Worm (Caenorhabditis elegans) whole organism, young adult: ENCODE results near the gene B0035.3.

Source experiments
- D2030.7 ChIP-seq: fragments of 200-800 bp; sonication (Bioruptor generic); IDR thresholded peaks from 2 replicates; pipeline ENCODE4 v1.3.6; 2022; ENCODE audit warnings: missing genetic modification reagents, missing genetic modification characterization, missing compliant biosample characterization
- F23B12.7 ChIP-seq: sonication (generic microtip); optimal IDR thresholded peaks from 2 replicates; lab custom pipeline; 2017; ENCODE audit warnings: missing genetic modification characterization, mild to moderate bottlenecking, missing compliant biosample characterization, antibody characterized with exemption, moderate library complexity; ENCODE audit not compliant: insufficient read depth
- F39B2.1 ChIP-seq: fragments of 200-800 bp; sonication (Bioruptor generic); IDR thresholded peaks from 2 replicates; pipeline ENCODE4 v1.3.6; 2022; ENCODE audit warnings: missing genetic modification reagents, missing genetic modification characterization, missing compliant biosample characterization
- T07F8.4 ChIP-seq: sonication (generic microtip); optimal IDR thresholded peaks from 2 replicates; lab custom pipeline; 2016; ENCODE audit warnings: mild to moderate bottlenecking, missing genetic modification characterization, moderate library complexity, missing compliant biosample characterization
- Y53G8AR.9 ChIP-seq: fragments of 200-800 bp; sonication (Bioruptor generic); conservative IDR thresholded peaks from 2 replicates; pipeline ENCODE4 v1.3.6; 2022; ENCODE audit warnings: missing genetic modification reagents, missing genetic modification characterization, missing compliant biosample characterization
- Y79H2A.3 ChIP-seq: fragments of 200-800 bp; sonication (Bioruptor generic); conservative IDR thresholded peaks from 2 replicates; pipeline ENCODE4 v1.3.6; 2022; ENCODE audit warnings: missing genetic modification reagents, missing genetic modification characterization, missing compliant biosample characterization
- Y95B8A.8 ChIP-seq: fragments of 200-800 bp; sonication (Bioruptor generic); IDR thresholded peaks from 2 replicates; pipeline ENCODE4 v1.3.6; 2022; ENCODE audit warnings: missing genetic modification reagents, missing genetic modification characterization, missing compliant biosample characterization
- akir-1 ChIP-seq: fragments of 200-800 bp; sonication (Bioruptor generic); optimal IDR thresholded peaks from 2 replicates; lab custom pipeline; 2018; ENCODE audit warnings: mild to moderate bottlenecking, missing genetic modification characterization, moderate library complexity, missing compliant biosample characterization
- aptf-2 ChIP-seq: fragments of 200-800 bp; sonication (Bioruptor generic); conservative IDR thresholded peaks from 2 replicates; pipeline ENCODE4 v1.3.6; 2022; ENCODE audit warnings: missing genetic modification reagents, missing genetic modification characterization, missing compliant biosample characterization
- aptf-3 ChIP-seq: fragments of 200-800 bp; sonication (Bioruptor generic); IDR thresholded peaks from 2 replicates; pipeline ENCODE4 v1.3.6; 2022; ENCODE audit warnings: missing genetic modification characterization, missing compliant biosample characterization
- atf-7 ChIP-seq: sonication (generic microtip); optimal IDR thresholded peaks from 2 replicates; lab custom pipeline; 2017; ENCODE audit warnings: mild to moderate bottlenecking, missing genetic modification characterization, missing compliant biosample characterization
- attf-6 ChIP-seq: fragments of 200-800 bp; sonication (Bioruptor generic); IDR thresholded peaks from 2 replicates; pipeline ENCODE4 v1.3.6; 2022; ENCODE audit warnings: missing genetic modification reagents, missing genetic modification characterization, missing compliant biosample characterization
- bed-1 ChIP-seq: fragments of 200-800 bp; sonication (Bioruptor generic); IDR thresholded peaks from 2 replicates; pipeline ENCODE4 v1.3.6; 2022; ENCODE audit warnings: missing genetic modification reagents, missing genetic modification characterization, missing compliant biosample characterization
- bed-2 ChIP-seq: fragments of 200-800 bp; sonication (Bioruptor generic); IDR thresholded peaks from 2 replicates; pipeline ENCODE4 v1.3.6; 2022; ENCODE audit warnings: missing genetic modification reagents, missing genetic modification characterization, missing compliant biosample characterization
- cebp-1 ChIP-seq, 2 experiments: fragments of 200-800 bp in 1 of 2; sonication (Bioruptor generic) in 1 of 2; sonication (generic microtip) in 1 of 2; IDR thresholded peaks in 1 of 2; optimal IDR thresholded peaks in 1 of 2; 2 replicates each; pipeline versions ENCODE4 v1.3.6 to Lab custom; 2017 to 2022; ENCODE audit warnings: missing compliant biosample characterization in 2 of 2, missing genetic modification characterization in 2 of 2, mild to moderate bottlenecking in 1 of 2, missing genetic modification reagents in 1 of 2, moderate library complexity in 1 of 2
- cebp-2 ChIP-seq: fragments of 200-800 bp; sonication (Bioruptor generic); IDR thresholded peaks from 2 replicates; pipeline ENCODE4 v1.3.6; 2022; ENCODE audit warnings: missing genetic modification characterization, missing compliant biosample characterization
- ceh-27 ChIP-seq: fragments of 200-800 bp; sonication (Bioruptor generic); optimal IDR thresholded peaks from 2 replicates; lab custom pipeline; 2018; ENCODE audit warnings: mild to moderate bottlenecking, missing genetic modification characterization, moderate library complexity, missing compliant biosample characterization
- ceh-58 ChIP-seq: fragments of 200-800 bp; sonication (Bioruptor generic); IDR thresholded peaks from 2 replicates; pipeline ENCODE4 v1.3.6; 2022; ENCODE audit warnings: missing genetic modification characterization, missing compliant biosample characterization
- ceh-79 ChIP-seq: sonication (generic microtip); optimal IDR thresholded peaks from 2 replicates; lab custom pipeline; 2017; ENCODE audit warnings: mild to moderate bottlenecking, missing genetic modification characterization, missing compliant biosample characterization
- chd-7 ChIP-seq: sonication (generic microtip); optimal IDR thresholded peaks from 2 replicates; lab custom pipeline; 2016; ENCODE audit warnings: mild to moderate bottlenecking, missing genetic modification characterization, moderate library complexity, missing compliant biosample characterization
- dox-1 ChIP-seq: fragments of 200-800 bp; sonication (Bioruptor generic); IDR thresholded peaks from 2 replicates; pipeline ENCODE4 v1.3.6; 2022; ENCODE audit warnings: missing genetic modification reagents, missing genetic modification characterization, missing compliant biosample characterization
- dpff-1 ChIP-seq: sonication (generic microtip); optimal IDR thresholded peaks from 2 replicates; lab custom pipeline; 2017; ENCODE audit warnings: mild to moderate bottlenecking, missing genetic modification characterization, missing compliant biosample characterization
- dpl-1 ChIP-seq: fragments of 150-350 bp; optimal IDR thresholded peaks from 2 replicates; lab custom pipeline; 2014; ENCODE audit warnings: missing biosample characterization, missing genetic modification reagents, missing genetic modification characterization
- egl-18 ChIP-seq: fragments of 200-800 bp; sonication (Bioruptor generic); IDR thresholded peaks from 2 replicates; pipeline ENCODE4 v1.3.6; 2022; ENCODE audit warnings: missing genetic modification reagents, missing genetic modification characterization, missing compliant biosample characterization
- egrh-3 ChIP-seq: fragments of 200-800 bp; sonication (Bioruptor generic); IDR thresholded peaks from 2 replicates; pipeline ENCODE4 v1.3.6; 2022; ENCODE audit warnings: missing genetic modification reagents, missing genetic modification characterization, missing compliant biosample characterization
- ekl-4 ChIP-seq: fragments of 200-800 bp; sonication (Bioruptor generic); IDR thresholded peaks from 2 replicates; pipeline ENCODE4 v1.3.6; 2022; ENCODE audit warnings: missing genetic modification reagents, missing genetic modification characterization, missing compliant biosample characterization
- gei-17 ChIP-seq: fragments of 200-800 bp; sonication (Bioruptor generic); optimal IDR thresholded peaks from 2 replicates; lab custom pipeline; 2018; ENCODE audit warnings: mild to moderate bottlenecking, missing genetic modification characterization, missing compliant biosample characterization
- hmg-20 ChIP-seq: fragments of 200-800 bp; sonication (Bioruptor generic); IDR thresholded peaks from 2 replicates; pipeline ENCODE4 v1.3.6; 2022; ENCODE audit warnings: missing genetic modification reagents, missing genetic modification characterization, missing compliant biosample characterization
- lin-35 ChIP-seq, 3 experiments: fragments of 150-350 bp in 2 of 3; sonication (generic microtip) in 1 of 3; optimal IDR thresholded peaks; 2 replicates each; lab custom pipeline; 2014 to 2018; ENCODE audit warnings: missing biosample characterization in 3 of 3, missing genetic modification characterization in 3 of 3, missing genetic modification reagents in 3 of 3
- lin-40 ChIP-seq: sonication (generic microtip); optimal IDR thresholded peaks from 2 replicates; lab custom pipeline; 2016; ENCODE audit warnings: missing genetic modification characterization, mild to moderate bottlenecking, missing compliant biosample characterization, missing genotype, missing genetic modification reagents
- lin-54 ChIP-seq: fragments of 200-800 bp; sonication (Bioruptor generic); optimal IDR thresholded peaks from 2 replicates; lab custom pipeline; 2018; ENCODE audit warnings: mild to moderate bottlenecking, missing genetic modification characterization, missing compliant biosample characterization
- lsl-1 ChIP-seq: fragments of 200-800 bp; sonication (Bioruptor generic); optimal IDR thresholded peaks from 2 replicates; lab custom pipeline; 2018; ENCODE audit warnings: mild to moderate bottlenecking, missing genetic modification characterization, moderate library complexity, missing compliant biosample characterization
- lsy-27 ChIP-seq: sonication (generic microtip); optimal IDR thresholded peaks from 2 replicates; lab custom pipeline; 2017; ENCODE audit warnings: missing genetic modification characterization, mild to moderate bottlenecking, missing compliant biosample characterization, antibody characterized with exemption, missing genotype, borderline replicate concordance; ENCODE audit not compliant: insufficient read depth
- mxl-1 ChIP-seq: sonication (generic microtip); optimal IDR thresholded peaks from 2 replicates; lab custom pipeline; 2016; ENCODE audit warnings: missing genetic modification characterization, missing compliant biosample characterization
- nhr-179 ChIP-seq: sonication (generic microtip); optimal IDR thresholded peaks from 2 replicates; lab custom pipeline; 2016; ENCODE audit warnings: mild to moderate bottlenecking, missing genetic modification characterization, missing compliant biosample characterization
- nhr-90 ChIP-seq: sonication (generic microtip); optimal IDR thresholded peaks from 2 replicates; lab custom pipeline; 2016; ENCODE audit warnings: missing genotype, mild to moderate bottlenecking, missing genetic modification characterization, missing compliant biosample characterization
- rec-8 ChIP-seq, 2 experiments: sonication (generic microtip); optimal IDR thresholded peaks; 2 replicates each; lab custom pipeline; 2016; ENCODE audit warnings: mild to moderate bottlenecking in 2 of 2, missing genetic modification characterization in 2 of 2, missing genetic modification reagents in 2 of 2, missing genotype in 2 of 2, missing biosample characterization in 1 of 2, missing compliant biosample characterization in 1 of 2, moderate library complexity in 1 of 2
- repo-1 ChIP-seq: sonication (generic microtip); optimal IDR thresholded peaks from 2 replicates; lab custom pipeline; 2017; ENCODE audit warnings: mild to moderate bottlenecking, missing genetic modification characterization, missing compliant biosample characterization
- rpc-1 ChIP-seq, 2 experiments: fragments of 150-350 bp in 1 of 2; sonication (generic microtip) in 1 of 2; optimal IDR thresholded peaks; 2 replicates each; lab custom pipeline; 2014 to 2018; ENCODE audit warnings: missing biosample characterization in 1 of 2, missing genetic modification characterization in 1 of 2, missing genetic modification reagents in 1 of 2, missing genotype in 1 of 2
- sptf-2 ChIP-seq: fragments of 200-800 bp; sonication (Bioruptor generic); optimal IDR thresholded peaks from 2 replicates; lab custom pipeline; 2018; ENCODE audit warnings: mild to moderate bottlenecking, missing genetic modification characterization, missing compliant biosample characterization
- tbx-9 ChIP-seq: sonication (generic microtip); optimal IDR thresholded peaks from 2 replicates; lab custom pipeline; 2016; ENCODE audit warnings: borderline replicate concordance, missing genetic modification characterization, inconsistent platforms, missing compliant biosample characterization
- unc-130 ChIP-seq: sonication (generic microtip); optimal IDR thresholded peaks from 2 replicates; lab custom pipeline; 2016; ENCODE audit warnings: missing genetic modification reagents, missing genetic modification characterization, missing compliant biosample characterization
- zfh-2 ChIP-seq: fragments of 200-800 bp; sonication (Bioruptor generic); conservative IDR thresholded peaks from 2 replicates; pipeline ENCODE4 v1.3.6; 2022; ENCODE audit warnings: missing genetic modification reagents, missing genetic modification characterization, missing compliant biosample characterization
- zim-3 ChIP-seq: sonication (generic microtip); optimal IDR thresholded peaks from 2 replicates; lab custom pipeline; 2017; ENCODE audit warnings: mild to moderate bottlenecking, missing genetic modification characterization, moderate library complexity, missing compliant biosample characterization
- ztf-22 ChIP-seq: fragments of 200-800 bp; sonication (Bioruptor generic); optimal IDR thresholded peaks from 2 replicates; lab custom pipeline; 2018; ENCODE audit warnings: mild to moderate bottlenecking, missing genetic modification characterization, moderate library complexity, missing compliant biosample characterization
- ztf-25 ChIP-seq: fragments of 200-800 bp; sonication (Bioruptor generic); IDR thresholded peaks from 2 replicates; pipeline ENCODE4 v1.3.6; 2022; ENCODE audit warnings: missing genetic modification reagents, missing genetic modification characterization, missing compliant biosample characterization
- ztf-26 ChIP-seq: sonication (generic microtip); optimal IDR thresholded peaks from 2 replicates; lab custom pipeline; 2017; ENCODE audit warnings: missing genetic modification characterization, missing compliant biosample characterization
- ztf-28 ChIP-seq: fragments of 200-800 bp; sonication (Bioruptor generic); IDR thresholded peaks from 2 replicates; pipeline ENCODE4 v1.3.6; 2022; ENCODE audit warnings: missing genetic modification reagents, missing genetic modification characterization, missing compliant biosample characterization

B0035.3 gene

DNA sequence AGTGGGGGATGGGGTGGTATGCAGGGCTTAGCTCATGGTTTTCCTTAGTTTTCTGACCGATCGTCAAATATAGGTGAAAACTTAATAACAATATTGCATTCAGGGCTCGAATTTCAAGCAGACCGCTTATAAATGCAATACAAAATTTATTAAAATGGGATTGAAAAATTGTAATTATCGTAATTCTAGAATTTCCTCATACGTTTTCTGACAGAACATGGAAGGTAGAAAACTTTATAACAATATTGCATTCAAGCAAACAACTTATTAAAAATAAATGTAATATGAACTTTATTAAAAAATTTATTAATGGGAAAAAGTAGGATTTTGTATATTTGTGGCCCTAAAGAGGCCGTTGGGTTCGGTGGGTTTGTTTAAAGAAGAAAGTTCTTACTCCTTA lies 8.9 kb upstream of the B0035.3 start (continued):
- TF ChIP-seq lsy-27 (tag; lab: Kevin White, UChicago) (no peak), dpff-1 (tag; lab: Kevin White, UChicago) (no peak), lin-35 (GFP tag; optimal IDR thresholded peaks at IDR 0.05; lab: Kevin White, UChicago) (no peak), egrh-3 (GFP tag; lab: Robert Waterston, UW) (no peak), lin-40 (tag; lab: Kevin White, UChicago) (no peak), ekl-4 (GFP tag; lab: Robert Waterston, UW) (peak; percentile 79), cebp-2 (no peak), bed-1 (GFP tag; lab: Robert Waterston, UW) (no peak), egl-18 (GFP tag; lab: Robert Waterston, UW) (no peak), Y95B8A.8 (GFP tag; lab: Robert Waterston, UW) (peak; percentile 59; the same call in 1 of the 2 replicates), Y79H2A.3 (peak; percentile 56; the same call in 1 of the 2 replicates), F39B2.1 (GFP tag; lab: Robert Waterston, UW) (0 out of 2 replicates have a peak, but pooled peaks have one; percentile 17), mxl-1 (tag; lab: Kevin White, UChicago) (no peak), bed-2 (GFP tag; lab: Robert Waterston, UW) (no peak), attf-6 (GFP tag; lab: Robert Waterston, UW) (peak; percentile 71; the same call in 1 of the 2 replicates), T07F8.4 (no peak), nhr-179 (no peak), rpc-1 (optimal IDR thresholded peaks at IDR 0.05; lab: Kevin White, UChicago) (no peak), rpc-1 (tag; optimal IDR thresholded peaks at IDR 0.05; lab: Kevin White, UChicago) (no peak), chd-7 (tag; lab: Kevin White, UChicago) (no peak), Y53G8AR.9 (GFP tag; lab: Robert Waterston, UW) (0 out of 2 replicates have a peak, but pooled peaks have one; percentile 57), aptf-2 (GFP tag; lab: Robert Waterston, UW) (no peak), tbx-9 (tag; lab: Kevin White, UChicago) (no peak), repo-1 (tag; lab: Kevin White, UChicago) (no peak), hmg-20 (no peak), ztf-22 (no peak), F23B12.7 (tag; lab: Kevin White, UChicago) (no peak), ceh-58 (GFP tag; lab: Robert Waterston, UW) (no peak), cebp-1 (GFP tag; IDR thresholded peaks at IDR 0.05; lab: Robert Waterston, UW) (no peak), cebp-1 (tag; optimal IDR thresholded peaks at IDR 0.05; lab: Kevin White, UChicago) (no peak), sptf-2 (no peak), ceh-27 (GFP tag; lab: Kevin White, UChicago) (no peak), ztf-26 (tag; lab: Kevin White, UChicago) (no peak), unc-130 (GFP tag; lab: Kevin White, UChicago) (no peak), aptf-3 (GFP tag; lab: Robert Waterston, UW) (no peak), nhr-90 (tag; lab: Kevin White, UChicago) (no peak), ztf-28 (GFP tag; lab: Robert Waterston, UW) (no peak), zfh-2 (no peak), atf-7 (tag; lab: Kevin White, UChicago) (no peak), dpl-1 (GFP tag; lab: Kevin White, UChicago) (no peak), ceh-79 (tag; lab: Kevin White, UChicago) (no peak), lin-54 (GFP tag; lab: Kevin White, UChicago) (no peak), akir-1 (no peak), gei-17 (no peak), rec-8 (tag; optimal IDR thresholded peaks at IDR 0.05; lab: Kevin White, UChicago) (no peak), D2030.7 (GFP tag; lab: Robert Waterston, UW) (peak; percentile 38), lsl-1 (GFP tag; lab: Kevin White, UChicago) (no peak), dox-1 (GFP tag; lab: Robert Waterston, UW) (peak; percentile 64; the same call in 1 of the 2 replicates), zim-3 (tag; lab: Kevin White, UChicago) (no peak), ztf-25 (GFP tag; lab: Robert Waterston, UW) (0 out of 2 replicates have a peak, but pooled peaks have one; percentile 43)
